Worm (Caenorhabditis elegans) whole organism, L1 larva: ENCODE data around the gene clec-224.

ENCODE experiments used
- aha-1 ChIP-seq: fragments of 150-350 bp; optimal IDR thresholded peaks from 2 replicates; lab custom pipeline; 2014; ENCODE audit warnings: missing biosample characterization, missing genetic modification characterization
- alr-1 ChIP-seq: fragments of 200-800 bp; sonication (Bioruptor generic); optimal IDR thresholded peaks from 2 replicates; lab custom pipeline; 2018; ENCODE audit warnings: borderline replicate concordance, mild to moderate bottlenecking, missing genetic modification characterization, missing compliant biosample characterization
- aly-2 ChIP-seq: fragments of 150-350 bp; optimal IDR thresholded peaks from 2 replicates; lab custom pipeline; 2014; ENCODE audit warnings: missing biosample characterization, missing genetic modification characterization
- ceh-8 ChIP-seq: fragments of 200-800 bp; sonication (Bioruptor generic); optimal IDR thresholded peaks from 2 replicates; lab custom pipeline; 2018; ENCODE audit warnings: mild to moderate bottlenecking, missing genetic modification characterization, moderate library complexity, missing compliant biosample characterization
- ceh-90 ChIP-seq: sonication (generic microtip); optimal IDR thresholded peaks from 2 replicates; lab custom pipeline; 2016; ENCODE audit warnings: missing genetic modification characterization, missing compliant biosample characterization
- efl-1 ChIP-seq, 4 experiments: fragments of 150-350 bp; optimal IDR thresholded peaks in 3 of 4; peaks in 1 of 4; 1 replicate in 1 of 4; 2 replicates in 3 of 4; lab custom pipeline; 2014; ENCODE audit warnings: missing biosample characterization in 2 of 4, missing genetic modification characterization in 2 of 4, missing genetic modification reagents in 2 of 4
- egl-13 ChIP-seq: sonication (generic microtip); optimal IDR thresholded peaks from 2 replicates; lab custom pipeline; 2016; ENCODE audit warnings: missing genotype, missing genetic modification reagents, missing genetic modification characterization, missing compliant biosample characterization
- egl-27 ChIP-seq, 2 experiments: fragments of 150-350 bp in 1 of 2; sonication (generic microtip); optimal IDR thresholded peaks; 3 replicates each; lab custom pipeline; 2017 to 2018; ENCODE audit warnings: missing biosample characterization in 2 of 2, missing genetic modification characterization in 2 of 2, missing genetic modification reagents in 2 of 2
- elt-3 ChIP-seq, 6 experiments: fragments of 150-350 bp in 1 of 6; sonication (generic microtip); optimal IDR thresholded peaks; 2 replicates each; lab custom pipeline; 2017 to 2018; ENCODE audit warnings: missing biosample characterization in 6 of 6, missing genetic modification characterization in 6 of 6, inconsistent platforms in 1 of 6
- ets-5 ChIP-seq: fragments of 200-800 bp; sonication (Bioruptor generic); IDR thresholded peaks from 2 replicates; pipeline ENCODE4 v1.3.6; 2022; ENCODE audit warnings: missing genetic modification characterization, missing compliant biosample characterization
- fkh-4 ChIP-seq: sonication (generic microtip); optimal IDR thresholded peaks from 2 replicates; lab custom pipeline; 2016; ENCODE audit warnings: missing compliant biosample characterization, missing genetic modification characterization, borderline replicate concordance
- fkh-8 ChIP-seq: sonication (generic microtip); optimal IDR thresholded peaks from 2 replicates; lab custom pipeline; 2016; ENCODE audit warnings: mild to moderate bottlenecking, missing genetic modification characterization, missing compliant biosample characterization
- hlh-17 ChIP-seq: fragments of 200-800 bp; sonication (Bioruptor generic); optimal IDR thresholded peaks from 2 replicates; lab custom pipeline; 2018; ENCODE audit warnings: missing genetic modification characterization, mild to moderate bottlenecking, missing compliant biosample characterization, moderate library complexity, borderline replicate concordance
- hlh-4 ChIP-seq: sonication (generic microtip); optimal IDR thresholded peaks from 2 replicates; lab custom pipeline; 2016; ENCODE audit warnings: mild to moderate bottlenecking, missing genetic modification characterization, missing compliant biosample characterization
- hpl-2 ChIP-seq: fragments of 150-350 bp; optimal IDR thresholded peaks from 2 replicates; lab custom pipeline; 2014; ENCODE audit warnings: missing biosample characterization, missing genetic modification reagents, missing genetic modification characterization
- isw-1 ChIP-seq: fragments of 200-800 bp; sonication (Bioruptor generic); IDR thresholded peaks from 2 replicates; pipeline ENCODE4 v1.3.6; 2022; ENCODE audit warnings: missing genetic modification characterization, missing compliant biosample characterization
- lin-13 ChIP-seq: fragments of 150-350 bp; optimal IDR thresholded peaks from 2 replicates; lab custom pipeline; 2014; ENCODE audit warnings: missing biosample characterization, missing genetic modification reagents, missing genetic modification characterization
- lin-14 ChIP-seq: fragments of 200-800 bp; sonication (Bioruptor generic); optimal IDR thresholded peaks from 2 replicates; lab custom pipeline; 2018; ENCODE audit warnings: mild to moderate bottlenecking, missing genetic modification characterization, moderate library complexity, missing compliant biosample characterization
- lin-39 ChIP-seq: fragments of 150-350 bp; optimal IDR thresholded peaks from 2 replicates; lab custom pipeline; 2014; ENCODE audit warnings: missing biosample characterization, missing genetic modification reagents, missing genetic modification characterization
- mdl-1 ChIP-seq, 2 experiments: fragments of 150-350 bp; optimal IDR thresholded peaks; 2 replicates each; lab custom pipeline; 2014 to 2017; ENCODE audit warnings: missing biosample characterization in 2 of 2, missing genetic modification characterization in 2 of 2, inconsistent platforms in 1 of 2
- nhr-19 ChIP-seq: fragments of 200-800 bp; sonication (Bioruptor generic); conservative IDR thresholded peaks from 2 replicates; pipeline ENCODE4 v1.3.6; 2022; ENCODE audit warnings: missing genetic modification characterization, missing compliant biosample characterization
- nhr-20 ChIP-seq: sonication (generic microtip); optimal IDR thresholded peaks from 2 replicates; lab custom pipeline; 2016; ENCODE audit warnings: mild to moderate bottlenecking, missing genetic modification characterization, missing compliant biosample characterization
- nhr-84 ChIP-seq: sonication (generic microtip); optimal IDR thresholded peaks from 2 replicates; lab custom pipeline; 2017; ENCODE audit warnings: missing biosample characterization, missing genetic modification characterization
- nhr-85 ChIP-seq: sonication (generic microtip); peaks from one replicate; lab custom pipeline; 2016; ENCODE audit warnings: missing genetic modification characterization, inconsistent platforms, missing compliant biosample characterization
- snpc-4 ChIP-seq: fragments of 150-350 bp; optimal IDR thresholded peaks from 2 replicates; lab custom pipeline; 2014; ENCODE audit warnings: missing biosample characterization, missing genetic modification characterization
- swsn-7 ChIP-seq: sonication (generic microtip); optimal IDR thresholded peaks from 2 replicates; lab custom pipeline; 2016; ENCODE audit warnings: missing genetic modification characterization, missing compliant biosample characterization
- tbx-2 ChIP-seq: sonication (generic microtip); optimal IDR thresholded peaks from 2 replicates; lab custom pipeline; 2016; ENCODE audit warnings: missing genetic modification characterization, missing compliant biosample characterization
- tlp-1 ChIP-seq: fragments of 150-350 bp; optimal IDR thresholded peaks from 2 replicates; lab custom pipeline; 2014; ENCODE audit warnings: missing biosample characterization, missing genetic modification characterization
- xbp-1 ChIP-seq: sonication (generic microtip); optimal IDR thresholded peaks from 2 replicates; lab custom pipeline; 2016; ENCODE audit warnings: missing genetic modification characterization, missing compliant biosample characterization
- zag-1 ChIP-seq: fragments of 150-350 bp; optimal IDR thresholded peaks from 2 replicates; lab custom pipeline; 2014; ENCODE audit warnings: missing biosample characterization, missing genetic modification characterization
- zip-4 ChIP-seq: fragments of 200-800 bp; sonication (Bioruptor generic); optimal IDR thresholded peaks from 2 replicates; lab custom pipeline; 2018; ENCODE audit warnings: mild to moderate bottlenecking, missing genetic modification characterization, moderate library complexity, missing compliant biosample characterization

Gene clec-224

ce11 chrV:12183854-12184253 lies 4.6 kb upstream of the clec-224 start, which contains the start of gene usip-1:
Gene usip-1, minus strand, starts transcription at chrV:12184194.
- TF ChIP-seq isw-1 (GFP tag; lab: Robert Waterston, UW) (no peak), fkh-4 (tag; lab: Kevin White, UChicago) (no peak), nhr-85 (tag; lab: Kevin White, UChicago) (peak; percentile 5), elt-3 (tag; optimal IDR thresholded peaks at IDR 0.05; lab: Kevin White, UChicago) (no peak)

DNA sequence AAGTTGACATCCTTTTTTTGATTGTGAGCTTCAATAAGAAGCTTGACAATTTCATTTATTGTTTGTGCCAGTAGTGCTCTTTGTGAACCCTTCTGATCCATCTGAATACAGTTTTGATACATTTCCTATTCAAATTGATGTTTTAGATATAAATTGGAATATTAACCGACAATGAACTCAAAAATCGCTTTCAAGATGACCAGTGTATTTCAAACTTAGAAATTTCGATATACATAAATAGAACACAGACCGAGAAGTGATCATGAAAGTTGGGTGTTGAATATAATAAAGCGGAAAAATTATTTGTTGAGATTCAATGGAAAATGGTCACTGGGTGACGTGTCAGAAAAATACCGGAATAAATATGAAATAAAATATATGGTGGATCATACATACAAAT lies 2.1 kb upstream of the clec-224 start, which contains the start of gene elpc-3:
Gene elpc-3, minus strand, starts transcription at position 101 of the 400 bp plus-strand sequence.
- TF ChIP-seq egl-13 (no peak), hpl-2 (no peak), ceh-8 (GFP tag; lab: Kevin White, UChicago) (no peak), tbx-2 (tag; lab: Kevin White, UChicago) (no peak), nhr-20 (no peak), lin-39 (tag; lab: Kevin White, UChicago) (no peak), hlh-17 (GFP tag; lab: Kevin White, UChicago) (no peak), ceh-90 (tag; lab: Kevin White, UChicago) (no peak)

DNA sequence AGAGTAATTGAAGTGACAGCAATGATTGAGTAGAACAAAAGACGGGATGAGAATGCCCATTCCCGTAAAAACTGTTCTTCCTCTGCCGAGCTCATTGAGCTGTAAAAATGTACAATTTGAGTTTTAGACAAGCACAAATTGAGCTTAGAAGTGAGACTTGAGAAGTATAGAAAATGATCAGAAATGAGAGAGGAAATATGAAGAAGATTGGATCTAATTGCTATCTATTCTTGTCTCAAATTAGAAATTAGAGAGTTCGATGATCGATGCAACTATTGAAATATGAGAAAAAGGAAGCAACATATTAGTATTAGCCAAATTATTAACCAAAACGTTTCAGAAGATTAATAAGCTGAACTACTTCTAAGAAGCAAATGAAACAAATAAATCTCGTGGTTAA lies 9.1 kb downstream of the clec-224 start, which contains the start of gene ZK863.1:
Gene ZK863.1, minus strand, starts transcription at position 101 of the 400 bp plus-strand sequence.
- TF ChIP-seq lin-14 (peak; percentile 35), ceh-90 (tag; lab: Kevin White, UChicago) (no peak), nhr-19 (GFP tag; lab: Robert Waterston, UW) (no peak), egl-27 (tag; optimal IDR thresholded peaks at IDR 0.05; lab: Kevin White, UChicago) (no peak)

- TF ChIP-seq hlh-4 (no peak), hlh-17 (GFP tag; lab: Kevin White, UChicago) (no peak), aly-2 (tag; lab: Kevin White, UChicago) (no peak), fkh-8 (tag; lab: Kevin White, UChicago) (no peak), aha-1 (tag; lab: Kevin White, UChicago) (no peak), alr-1 (tag; lab: Kevin White, UChicago) (no peak)
Measured at ce11 chrV:12167653-12168052, 11.6 kb downstream of the clec-224 start, which contains the start of gene col-37. Gene col-37, minus strand, starts transcription at chrV:12167753.

DNA sequence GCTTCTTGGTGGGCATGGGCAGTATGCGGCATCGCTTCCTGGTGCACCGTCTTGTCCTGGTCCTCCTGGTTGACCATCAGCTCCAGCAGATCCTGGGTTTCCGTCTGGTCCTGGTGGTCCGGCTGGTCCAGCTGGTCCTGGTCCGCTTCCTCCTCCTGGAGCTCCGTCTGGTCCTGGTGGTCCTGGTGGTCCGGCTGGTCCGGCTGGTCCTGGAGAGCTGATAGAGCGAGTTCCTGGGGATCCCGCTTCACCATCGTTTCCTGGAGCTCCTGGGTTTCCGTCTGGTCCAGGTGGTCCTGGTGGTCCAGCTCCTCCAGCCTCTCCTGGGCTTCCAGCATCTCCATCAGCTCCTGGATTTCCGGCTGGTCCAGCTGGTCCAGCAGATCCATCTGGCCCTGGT lies 12.2 kb downstream of the clec-224 start:
- TF ChIP-seq ceh-8 (GFP tag; lab: Kevin White, UChicago) (peak; percentile 43), lin-13 (GFP tag; lab: Kevin White, UChicago) (no peak)

DNA sequence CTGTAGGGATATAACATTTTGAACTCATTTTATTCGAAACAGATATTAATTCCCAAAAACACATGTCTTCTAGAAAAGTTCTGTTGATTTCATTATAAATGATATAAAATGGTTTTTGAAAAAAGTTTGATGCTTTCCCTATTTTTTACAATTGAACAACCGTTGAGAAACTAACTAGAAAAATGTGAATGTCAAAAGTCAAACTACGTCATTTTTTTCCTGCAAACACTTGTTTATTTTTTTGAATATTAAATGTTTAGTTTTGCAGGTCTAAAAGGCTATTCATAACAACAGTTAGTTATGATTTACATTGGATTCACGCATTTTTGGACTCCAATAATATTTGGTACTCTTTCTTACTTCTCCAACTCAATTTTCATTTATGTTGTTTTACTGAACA lies 16.3 kb downstream of the clec-224 start, which contains the start of gene srj-4:
Gene srj-4, plus strand, starts transcription at position 301 of the 400 bp plus-strand sequence.
- no peak for TF ChIP-seq hlh-4
- no peak for TF ChIP-seq xbp-1
- no peak for TF ChIP-seq tlp-1 (tag; lab: Kevin White, UChicago)
- no peak for TF ChIP-seq swsn-7 (tag; lab: Kevin White, UChicago)
- TF ChIP-seq zag-1 (tag; lab: Kevin White, UChicago): no peak
- no peak for TF ChIP-seq mdl-1 (tag; optimal IDR thresholded peaks at IDR 0.05; lab: Kevin White, UChicago)
- no peak for TF ChIP-seq aha-1 (tag; lab: Kevin White, UChicago)
- TF ChIP-seq nhr-84: no peak

ce11 chrV:12162220-12162619 lies 17.0 kb downstream of the clec-224 start, which contains the start of gene C27A7.5:
Gene C27A7.5, minus strand, starts transcription at chrV:12162320.
- TF ChIP-seq zip-4 (GFP tag; lab: Kevin White, UChicago) (no peak), efl-1 (optimal IDR thresholded peaks at IDR 0.05; lab: Kevin White, UChicago) (no peak), efl-1 (GFP tag; optimal IDR thresholded peaks at IDR 0.05 in 1 of 2; lab: Kevin White, UChicago) (no peak), snpc-4 (tag; lab: Kevin White, UChicago) (no peak), lin-39 (tag; lab: Kevin White, UChicago) (no peak), ets-5 (no peak), aly-2 (tag; lab: Kevin White, UChicago) (no peak), lin-14 (no peak), hlh-4 (no peak)
- TF ChIP-seq, all 84 proteins: peak for 0
